Worm (Caenorhabditis elegans): ENCODE results near the gene Y43F8B.10.

Y43F8B.10 gene

DNA sequence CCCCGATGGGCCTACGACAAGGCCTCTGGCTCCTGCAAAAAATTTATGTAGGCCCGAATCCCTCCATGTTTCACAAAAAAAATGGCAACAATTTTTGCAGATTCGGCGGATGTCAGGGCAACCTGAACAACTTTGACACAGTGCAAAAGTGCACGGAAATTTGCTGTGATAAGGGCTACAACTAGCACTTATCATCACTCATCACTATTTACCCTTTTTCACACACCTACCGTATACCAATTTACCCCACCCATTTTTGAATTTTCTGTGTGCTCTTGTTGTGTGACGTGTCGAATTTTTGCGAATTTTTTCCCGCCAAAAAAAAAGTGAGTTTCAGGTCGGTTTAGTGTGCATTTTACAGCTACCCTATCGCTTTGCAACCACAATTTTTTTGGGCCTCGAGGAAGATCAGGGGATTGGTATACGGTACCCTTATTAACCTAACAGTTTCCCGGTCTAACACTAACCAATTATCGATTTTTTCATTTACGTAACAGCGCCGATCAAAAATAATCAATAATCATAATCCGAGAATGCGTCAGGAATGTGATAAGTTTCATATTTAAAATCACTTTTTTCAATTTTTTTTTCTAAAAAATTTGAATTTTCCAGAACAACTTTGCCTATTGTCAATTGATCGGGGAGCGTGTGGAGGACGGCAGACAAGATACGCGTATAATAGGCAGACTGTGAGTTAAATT lies 44.4 kb downstream of the Y43F8B.10 start:
- TF ChIP-seq ztf-23 (GFP tag; IDR thresholded peaks at IDR 0.05) (no peak), T22C8.4 (GFP tag; IDR thresholded peaks at IDR 0.05) (peak; percentile 68)

DNA sequence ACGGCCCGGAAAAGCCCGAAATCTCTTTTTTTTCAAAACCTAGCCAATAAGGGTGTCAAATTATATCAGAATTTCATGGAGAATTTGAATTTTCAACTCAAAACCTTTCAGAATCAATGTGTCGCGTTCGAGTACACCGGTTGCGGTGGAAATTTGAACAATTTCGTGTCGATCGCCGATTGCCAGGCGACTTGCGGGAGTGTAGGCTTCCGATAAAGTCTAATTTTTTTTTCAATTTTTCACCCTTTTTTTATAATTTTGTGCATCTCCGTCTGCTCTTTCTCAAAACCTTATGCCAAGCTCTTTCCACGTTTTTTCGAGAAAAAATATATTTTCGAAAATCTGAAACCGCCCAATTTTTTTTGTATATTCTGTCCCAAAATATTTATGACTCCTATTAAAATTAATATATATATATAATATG lies 45.3 kb downstream of the Y43F8B.10 start:
- TF ChIP-seq flt-1 (GFP tag; IDR thresholded peaks at IDR 0.05), result 0 out of 2 replicates have a peak, but pooled peaks have one; percentile 20
- TF ChIP-seq ref-1 (GFP tag; conservative IDR thresholded peaks at IDR 0.05), result no peak
- TF ChIP-seq klf-2 (GFP tag; conservative IDR thresholded peaks at IDR 0.05), result no peak
- TF ChIP-seq cog-1 (tag; optimal IDR thresholded peaks at IDR 0.05), result no peak

DNA sequence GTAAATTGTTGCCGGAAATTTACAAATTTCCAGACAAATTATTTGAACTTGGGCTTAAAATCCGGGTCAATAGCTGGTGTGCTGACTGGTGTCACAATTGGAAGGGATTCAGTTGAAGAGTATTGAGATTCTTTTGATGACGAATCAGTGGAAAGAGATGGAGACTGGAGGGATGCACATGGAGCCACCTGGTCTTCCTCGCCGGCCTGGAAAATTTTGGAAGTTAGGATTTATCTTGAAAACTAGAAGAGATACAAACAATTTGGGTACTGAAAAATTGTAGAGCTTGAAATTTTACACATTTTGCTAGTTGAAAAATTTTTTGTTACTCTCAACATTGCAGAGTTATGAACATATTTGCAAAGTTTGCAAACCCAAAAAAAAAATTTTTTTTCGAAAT lies 45.9 kb downstream of the Y43F8B.10 start:
- TF ChIP-seq ztf-23 (GFP tag; IDR thresholded peaks at IDR 0.05) (no peak), cog-1 (tag; optimal IDR thresholded peaks at IDR 0.05) (no peak), klf-2 (GFP tag; conservative IDR thresholded peaks at IDR 0.05) (no peak), ref-1 (GFP tag; conservative IDR thresholded peaks at IDR 0.05) (no peak), T22C8.4 (GFP tag; IDR thresholded peaks at IDR 0.05) (no peak), flt-1 (GFP tag; IDR thresholded peaks at IDR 0.05) (no peak)

DNA sequence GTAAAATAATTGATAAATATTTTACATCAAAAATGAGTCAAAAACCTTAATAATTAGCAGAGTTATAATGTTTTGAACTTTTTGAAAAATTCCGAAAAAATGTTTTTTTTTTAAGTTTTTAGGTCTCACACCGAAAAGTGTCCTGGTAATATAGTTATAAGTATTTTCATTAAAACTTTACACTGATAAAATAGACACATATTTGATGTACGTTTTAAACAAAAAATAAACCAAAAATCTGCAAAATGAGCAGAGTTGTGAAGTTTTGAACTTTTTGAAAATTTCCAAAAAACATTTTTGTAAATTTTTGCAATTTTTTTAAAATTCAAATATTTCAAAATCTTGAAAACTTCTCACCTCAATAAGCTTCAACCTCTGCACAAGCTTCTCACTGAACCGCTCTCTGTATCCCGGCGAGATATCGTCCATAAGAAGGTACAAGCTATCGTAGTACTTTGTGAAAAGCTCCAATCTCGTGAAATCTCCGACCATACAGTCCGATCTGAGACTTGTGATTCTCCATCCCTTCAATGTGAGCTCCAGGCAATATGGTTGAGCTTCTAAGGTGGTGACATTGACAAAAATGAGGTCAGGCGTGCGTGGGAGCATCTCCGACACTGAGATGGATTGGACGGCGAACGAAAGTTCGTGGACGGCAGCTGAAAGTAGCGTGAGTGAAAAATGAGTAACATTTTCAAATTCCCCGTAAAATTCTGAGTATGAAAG lies 46.5 kb downstream of the Y43F8B.10 start:
- TF ChIP-seq ref-1 (GFP tag; conservative IDR thresholded peaks at IDR 0.05), result no peak
- no peak for TF ChIP-seq med-1 (GFP tag; optimal IDR thresholded peaks at IDR 0.05; ENCODE audit: insufficient read depth)
- TF ChIP-seq klf-2 (GFP tag; conservative IDR thresholded peaks at IDR 0.05), result no peak
- no peak for TF ChIP-seq T22C8.4 (GFP tag; IDR thresholded peaks at IDR 0.05)
- TF ChIP-seq flt-1 (GFP tag; IDR thresholded peaks at IDR 0.05), result no peak

DNA sequence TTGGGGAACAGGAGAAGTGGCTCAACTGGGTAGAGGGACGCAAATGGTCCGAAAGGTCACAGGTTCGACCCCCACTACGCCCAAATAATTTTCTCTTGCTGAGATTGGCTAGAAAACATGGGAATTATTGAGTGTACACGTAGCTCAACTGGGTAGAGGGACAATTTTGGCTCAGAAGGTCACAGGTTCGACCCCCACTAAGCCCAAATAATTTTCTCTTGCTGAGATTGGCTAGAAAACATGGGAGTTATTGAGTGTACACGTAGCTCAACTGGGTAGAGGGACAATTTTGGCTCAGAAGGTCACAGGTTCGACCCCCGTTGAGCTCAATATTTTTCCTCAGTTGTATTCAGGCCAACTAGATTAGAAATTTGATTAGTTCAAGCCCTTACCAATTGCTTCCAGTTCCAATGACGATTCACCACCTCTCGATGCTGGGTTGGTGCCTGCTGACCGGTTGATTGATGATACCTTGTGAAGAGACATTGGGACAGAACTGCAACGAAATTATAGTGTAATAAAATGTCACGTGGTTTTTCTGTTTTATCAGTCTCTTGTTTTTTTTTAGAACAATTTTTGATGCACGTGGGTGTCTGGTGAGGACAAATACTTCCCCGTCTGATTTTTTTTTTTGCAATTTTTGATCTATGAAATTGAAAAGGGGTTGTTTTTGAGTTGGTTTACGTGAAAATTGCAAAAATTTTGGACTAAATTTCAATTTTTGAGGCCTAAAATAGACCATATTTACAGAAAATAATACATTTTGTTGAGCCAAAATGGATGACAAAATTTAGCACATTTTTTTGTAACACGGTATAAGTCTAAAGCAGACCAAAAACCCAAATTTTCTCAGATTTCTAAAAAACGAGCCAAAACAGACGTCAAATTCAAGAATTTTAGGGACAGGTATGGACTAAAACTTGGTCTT lies 47.4 kb downstream of the Y43F8B.10 start:
- TF ChIP-seq ref-1 (GFP tag; conservative IDR thresholded peaks at IDR 0.05) (no peak), tab-1 (GFP tag; IDR thresholded peaks at IDR 0.05) (0 out of 2 replicates have a peak, but pooled peaks have one; percentile 50)

DNA sequence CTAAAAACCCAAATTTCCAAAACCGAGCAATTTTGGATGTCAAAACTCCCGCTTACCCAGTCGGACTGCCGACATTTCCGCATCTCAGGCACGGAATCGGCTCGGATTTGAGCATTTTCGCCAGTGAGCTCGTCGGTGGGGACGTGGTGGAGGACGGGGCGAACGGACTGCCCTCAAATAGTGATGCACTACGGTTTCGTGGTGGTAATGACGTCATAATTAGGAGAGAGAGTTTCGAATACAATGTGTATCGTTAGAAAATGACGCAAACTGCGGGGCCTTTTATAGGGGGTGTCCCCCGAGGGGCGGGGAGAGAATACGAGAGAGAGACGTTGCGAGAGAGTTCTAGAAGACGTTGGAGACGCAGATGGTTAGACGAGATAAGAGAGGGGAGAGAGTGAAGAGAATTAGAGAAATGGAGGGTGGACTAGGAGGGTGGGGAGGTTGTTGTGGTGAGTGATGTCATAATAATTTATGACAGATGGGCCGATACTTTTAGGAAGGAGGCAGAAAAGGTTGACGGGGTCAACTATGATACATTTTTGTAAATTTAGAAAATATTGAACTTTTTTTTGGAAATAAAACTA lies 48.4 kb downstream of the Y43F8B.10 start:
- no peak for TF ChIP-seq ztf-29 (GFP tag; IDR thresholded peaks at IDR 0.05)
- TF ChIP-seq med-1 (GFP tag; optimal IDR thresholded peaks at IDR 0.05; ENCODE audit: insufficient read depth), result no peak
- 0 out of 2 replicates have a peak, but pooled peaks have one; percentile 68 for TF ChIP-seq tab-1 (GFP tag; IDR thresholded peaks at IDR 0.05)
- TF ChIP-seq klf-2 (GFP tag; conservative IDR thresholded peaks at IDR 0.05), result no peak
- 0 out of 2 replicates have a peak, but pooled peaks have one; percentile 47 for TF ChIP-seq ref-1 (GFP tag; conservative IDR thresholded peaks at IDR 0.05)
- TF ChIP-seq cog-1 (tag; optimal IDR thresholded peaks at IDR 0.05), result peak; percentile 91
- TF ChIP-seq T22C8.4 (GFP tag; IDR thresholded peaks at IDR 0.05), result peak; percentile 25; the same call in 1 of the 2 replicates
- peak; percentile 85 for TF ChIP-seq flt-1 (GFP tag; IDR thresholded peaks at IDR 0.05)
- TF ChIP-seq ztf-23 (GFP tag; IDR thresholded peaks at IDR 0.05), result peak; percentile 63; the same call in 1 of the 2 replicates

DNA sequence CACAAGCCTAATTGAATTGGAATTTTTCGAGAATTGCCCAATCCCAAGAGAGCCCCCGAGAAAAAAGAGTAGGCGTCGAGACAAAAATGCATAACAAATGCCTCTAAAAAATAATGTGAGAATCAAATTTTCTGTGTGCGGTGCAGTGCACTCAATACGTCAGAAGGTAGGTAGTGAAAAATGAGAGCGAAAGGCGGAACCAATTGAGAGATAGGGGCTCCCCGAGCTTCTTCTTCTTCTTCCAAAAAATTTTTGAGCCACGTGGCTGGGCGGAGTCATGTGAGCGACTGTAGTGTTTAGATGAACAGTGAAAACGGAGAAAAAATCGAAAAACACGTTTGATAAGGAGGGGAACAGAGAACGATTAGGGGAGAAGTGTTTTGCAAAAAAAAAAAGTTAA lies 50.3 kb downstream of the Y43F8B.10 start:
- no peak for TF ChIP-seq ztf-29 (GFP tag; IDR thresholded peaks at IDR 0.05)

DNA sequence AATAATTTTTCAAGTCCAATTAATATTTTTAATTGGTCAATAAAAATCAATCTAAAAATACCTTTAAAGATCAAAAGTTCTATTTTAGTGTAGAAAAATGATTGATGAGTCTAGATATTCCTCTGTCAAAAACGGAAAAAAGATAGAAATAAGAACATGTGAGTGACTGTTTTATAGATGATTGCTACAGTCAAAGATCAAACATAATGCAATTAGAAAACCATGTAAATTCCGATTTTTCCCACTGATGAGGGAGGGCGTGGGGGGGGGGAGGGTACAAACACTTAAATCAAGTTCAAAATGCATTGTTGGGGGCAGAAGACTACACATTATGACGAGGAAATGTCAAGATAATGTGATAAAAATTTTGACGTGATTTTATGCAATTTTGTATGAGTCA lies 51.9 kb downstream of the Y43F8B.10 start:
- TF ChIP-seq flt-1 (GFP tag; IDR thresholded peaks at IDR 0.05) (no peak), cog-1 (tag; optimal IDR thresholded peaks at IDR 0.05) (no peak), ztf-29 (GFP tag; IDR thresholded peaks at IDR 0.05) (no peak), klf-2 (GFP tag; conservative IDR thresholded peaks at IDR 0.05) (no peak), tab-1 (GFP tag; IDR thresholded peaks at IDR 0.05) (no peak)

Measured in whole organism, midembryonic.